Worm (Caenorhabditis elegans) whole organism, midembryonic: Measurements from ENCODE around the gene metl-1.

Source experiments
- T22C8.4 ChIP-seq: fragments of 200-800 bp; sonication (Bioruptor generic); IDR thresholded peaks from 2 replicates; pipeline ENCODE4 v1.3.6; 2022; ENCODE audit warnings: missing genetic modification characterization, missing compliant biosample characterization
- cog-1 ChIP-seq: sonication (generic microtip); optimal IDR thresholded peaks from 2 replicates; lab custom pipeline; 2016; ENCODE audit warnings: missing genetic modification characterization, missing compliant biosample characterization
- flt-1 ChIP-seq: fragments of 200-800 bp; sonication (Bioruptor generic); IDR thresholded peaks from 2 replicates; pipeline ENCODE4 v1.3.6; 2022; ENCODE audit warnings: missing genetic modification characterization, missing compliant biosample characterization
- klf-2 ChIP-seq: fragments of 200-800 bp; sonication (Bioruptor generic); conservative IDR thresholded peaks from 2 replicates; pipeline ENCODE4 v1.3.6; 2022; ENCODE audit warnings: missing genetic modification reagents, missing genetic modification characterization, missing compliant biosample characterization
- med-1 ChIP-seq: sonication (generic microtip); optimal IDR thresholded peaks from 2 replicates; lab custom pipeline; 2017; ENCODE audit warnings: missing genetic modification characterization, mild to moderate bottlenecking, missing compliant biosample characterization, antibody characterized with exemption, missing genetic modification reagents; ENCODE audit not compliant: insufficient read depth
- ref-1 ChIP-seq: fragments of 200-800 bp; sonication (Bioruptor generic); conservative IDR thresholded peaks from 2 replicates; pipeline ENCODE4 v1.3.6; 2022; ENCODE audit warnings: missing genetic modification reagents, missing genetic modification characterization, missing compliant biosample characterization
- tab-1 ChIP-seq: fragments of 200-800 bp; sonication (Bioruptor generic); IDR thresholded peaks from 2 replicates; pipeline ENCODE4 v1.3.6; 2022; ENCODE audit warnings: missing genetic modification characterization, missing compliant biosample characterization
- ztf-23 ChIP-seq: fragments of 200-800 bp; sonication (Bioruptor generic); IDR thresholded peaks from 2 replicates; pipeline ENCODE4 v1.3.6; 2022; ENCODE audit warnings: missing genetic modification reagents, missing genetic modification characterization, missing compliant biosample characterization
- ztf-29 ChIP-seq: fragments of 200-800 bp; sonication (Bioruptor generic); IDR thresholded peaks from 2 replicates; pipeline ENCODE4 v1.3.6; 2022; ENCODE audit warnings: missing genetic modification reagents, missing genetic modification characterization, missing compliant biosample characterization

Gene metl-1

DNA sequence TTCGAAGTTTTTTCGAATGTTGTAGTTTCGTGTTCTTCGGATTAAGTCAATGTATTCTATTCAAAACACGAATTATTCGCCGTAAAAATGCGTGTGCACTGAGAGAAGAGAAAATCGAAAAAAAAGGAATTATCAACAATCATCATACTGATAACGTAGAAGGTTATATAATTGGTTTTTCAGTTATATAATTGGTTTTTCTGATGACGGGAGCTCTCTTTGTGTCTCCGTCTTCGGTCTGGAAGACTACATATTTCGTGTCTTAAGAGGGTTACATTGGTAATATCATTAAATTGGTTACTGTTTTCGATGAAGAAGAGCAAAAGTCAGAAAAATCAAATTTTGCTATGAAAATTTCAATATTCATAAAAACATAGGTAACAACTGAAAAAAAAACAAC lies 13.5 kb downstream of the metl-1 start:
- no peak for TF ChIP-seq ztf-29 (GFP tag; lab: Robert Waterston, UW)
- no peak for TF ChIP-seq ref-1
- TF ChIP-seq ztf-23 (GFP tag; lab: Robert Waterston, UW), result no peak
- TF ChIP-seq klf-2 (GFP tag; lab: Robert Waterston, UW), result no peak
- no peak for TF ChIP-seq tab-1 (GFP tag; lab: Robert Waterston, UW)
- no peak for TF ChIP-seq cog-1 (tag; lab: Kevin White, UChicago)
- no peak for TF ChIP-seq med-1 (GFP tag; lab: Kevin White, UChicago)
- no peak for TF ChIP-seq T22C8.4 (GFP tag; lab: Robert Waterston, UW)
- no peak for TF ChIP-seq flt-1 (GFP tag; lab: Robert Waterston, UW)

DNA sequence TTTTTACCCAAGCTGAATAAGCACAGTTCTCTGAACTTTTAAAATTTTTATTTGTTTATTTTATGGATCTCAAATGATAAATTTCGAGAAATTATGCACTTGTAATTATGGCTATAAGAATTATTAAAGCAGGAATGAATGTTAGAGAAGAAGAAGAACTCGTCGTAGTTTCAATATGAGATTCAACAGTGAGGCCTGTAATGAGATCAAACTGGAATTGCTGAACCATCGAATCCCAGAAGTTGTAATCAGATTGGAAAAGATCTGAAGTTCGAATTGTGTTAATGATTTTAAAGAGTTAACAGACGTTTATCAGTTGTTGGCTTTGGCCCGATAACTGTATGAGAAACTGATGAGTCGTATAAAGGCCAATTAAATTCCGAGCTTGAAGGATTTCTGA lies 17.7 kb downstream of the metl-1 start:
- no peak for TF ChIP-seq flt-1 (GFP tag; lab: Robert Waterston, UW)
- TF ChIP-seq tab-1 (GFP tag; lab: Robert Waterston, UW), result no peak
- TF ChIP-seq T22C8.4 (GFP tag; lab: Robert Waterston, UW), result no peak
- TF ChIP-seq ztf-29 (GFP tag; lab: Robert Waterston, UW), result no peak
- TF ChIP-seq klf-2 (GFP tag; lab: Robert Waterston, UW), result no peak
- TF ChIP-seq ztf-23 (GFP tag; lab: Robert Waterston, UW), result no peak
- TF ChIP-seq cog-1 (tag; lab: Kevin White, UChicago), result no peak
- TF ChIP-seq ref-1, result no peak
- no peak for TF ChIP-seq med-1 (GFP tag; lab: Kevin White, UChicago)

DNA sequence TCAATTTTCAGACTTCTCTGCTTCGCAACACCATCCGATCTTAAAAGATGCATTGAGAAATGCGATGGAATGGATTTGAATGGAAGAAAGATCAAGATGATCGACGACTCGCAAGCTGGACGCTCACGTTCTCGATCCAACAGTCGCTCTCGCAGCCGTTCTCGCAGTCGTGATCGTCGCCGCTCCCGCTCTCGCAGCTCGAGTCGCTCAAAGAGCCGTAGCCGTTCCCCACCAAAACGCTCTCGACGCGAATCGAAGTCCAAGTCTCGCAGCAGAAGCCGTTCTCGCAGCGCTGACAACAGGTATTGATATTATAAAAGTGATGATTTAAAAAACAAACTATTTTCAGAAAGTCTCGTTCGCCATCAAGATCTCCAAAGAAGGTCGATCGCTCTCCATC lies 18.2 kb downstream of the metl-1 start:
- 0 out of 2 replicates have a peak, but pooled peaks have one; percentile 44 for TF ChIP-seq flt-1 (GFP tag; lab: Robert Waterston, UW)
- TF ChIP-seq med-1 (GFP tag; lab: Kevin White, UChicago), result no peak

DNA sequence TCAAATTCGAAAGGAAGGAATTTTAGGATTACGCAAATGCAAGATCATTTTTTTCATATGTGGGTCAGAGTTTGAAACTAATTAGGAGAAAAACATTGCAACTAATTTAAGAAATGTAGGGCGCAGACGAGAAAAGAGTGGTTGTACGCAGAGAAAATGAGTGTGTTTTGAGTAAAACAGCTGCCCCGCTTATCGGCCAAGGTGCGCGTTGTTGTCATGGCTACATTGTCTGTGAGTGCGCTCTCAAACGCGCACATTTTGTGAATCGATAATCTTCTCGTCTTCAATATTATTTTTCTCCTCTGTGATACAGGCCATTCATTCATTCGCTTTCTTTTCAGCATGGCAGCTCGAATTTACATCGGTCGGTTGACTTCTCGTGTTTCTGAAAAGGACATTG lies 19.7 kb downstream of the metl-1 start:
- TF ChIP-seq ref-1, result no peak
- TF ChIP-seq flt-1 (GFP tag; lab: Robert Waterston, UW), result no peak
- TF ChIP-seq ztf-29 (GFP tag; lab: Robert Waterston, UW), result no peak
- no peak for TF ChIP-seq ztf-23 (GFP tag; lab: Robert Waterston, UW)
- TF ChIP-seq tab-1 (GFP tag; lab: Robert Waterston, UW), result no peak
- no peak for TF ChIP-seq cog-1 (tag; lab: Kevin White, UChicago)
- TF ChIP-seq klf-2 (GFP tag; lab: Robert Waterston, UW), result no peak
- no peak for TF ChIP-seq T22C8.4 (GFP tag; lab: Robert Waterston, UW)
- no peak for TF ChIP-seq med-1 (GFP tag; lab: Kevin White, UChicago)

DNA sequence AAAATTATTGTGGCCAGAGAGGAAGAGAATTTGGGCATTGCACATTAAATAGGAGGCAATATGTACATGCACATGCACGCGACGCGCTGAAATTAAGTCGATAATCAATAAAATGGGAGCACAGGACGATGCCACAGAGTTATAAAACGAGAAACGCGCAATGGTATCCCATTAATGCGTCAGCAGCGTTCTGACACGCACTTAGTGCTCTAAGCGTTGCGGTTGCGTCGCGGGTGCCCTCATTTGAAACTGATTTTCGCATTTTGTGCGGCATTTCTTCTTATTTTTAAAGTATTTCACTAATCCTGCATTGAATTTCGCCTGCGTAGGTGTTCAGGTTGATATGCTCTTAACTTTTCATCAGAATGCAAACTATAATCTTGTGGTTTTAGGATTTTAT lies 20.4 kb downstream of the metl-1 start, which contains the start of gene rsp-1:
Gene rsp-1 (plus strand): TSS at position 338 of the 400 bp plus-strand sequence.
- TF ChIP-seq flt-1 (GFP tag; lab: Robert Waterston, UW) (peak; percentile 66; the same call in 1 of the 2 replicates), ref-1 (no peak), ztf-23 (GFP tag; lab: Robert Waterston, UW) (peak; percentile 66), tab-1 (GFP tag; lab: Robert Waterston, UW) (peak; percentile 54; the same call in 1 of the 2 replicates), T22C8.4 (GFP tag; lab: Robert Waterston, UW) (peak; percentile 72; the same call in 1 of the 2 replicates), med-1 (GFP tag; lab: Kevin White, UChicago) (peak; percentile 28), cog-1 (tag; lab: Kevin White, UChicago) (peak; percentile 15), ztf-29 (GFP tag; lab: Robert Waterston, UW) (no peak), klf-2 (GFP tag; lab: Robert Waterston, UW) (no peak)

DNA sequence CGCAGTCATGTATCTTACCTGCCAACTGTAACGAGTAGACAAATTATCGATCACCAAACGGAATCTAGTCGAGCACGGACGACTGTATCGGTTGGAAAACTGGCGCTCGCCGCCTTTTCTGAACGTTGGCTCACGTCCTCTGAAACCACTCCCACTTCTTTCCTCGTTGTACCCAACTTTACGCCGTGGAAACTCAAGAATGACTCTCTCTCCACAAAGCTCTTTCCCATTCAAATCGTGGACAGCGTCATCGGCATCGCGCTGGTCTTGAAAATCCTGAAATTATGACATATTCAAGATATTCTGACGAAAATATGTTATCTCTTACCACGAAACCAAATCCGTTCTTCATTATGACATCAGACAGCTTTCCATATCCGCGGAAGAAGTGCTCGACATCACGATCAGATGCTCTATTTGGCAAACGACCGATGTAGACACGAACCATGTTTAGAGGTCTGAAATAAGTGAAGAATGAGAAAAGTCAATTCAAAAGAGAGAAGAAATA lies 20.8 kb downstream of the metl-1 start, which contains the start of gene rsp-2:
Gene rsp-2 (minus strand): TSS at position 458 of the 508 bp plus-strand sequence.
- no peak for TF ChIP-seq klf-2 (GFP tag; lab: Robert Waterston, UW)
- no peak for TF ChIP-seq T22C8.4 (GFP tag; lab: Robert Waterston, UW)
- TF ChIP-seq ref-1, result no peak
- TF ChIP-seq ztf-29 (GFP tag; lab: Robert Waterston, UW), result no peak
- TF ChIP-seq med-1 (GFP tag; lab: Kevin White, UChicago), result no peak
- no peak for TF ChIP-seq flt-1 (GFP tag; lab: Robert Waterston, UW)
- no peak for TF ChIP-seq ztf-23 (GFP tag; lab: Robert Waterston, UW)
- no peak for TF ChIP-seq tab-1 (GFP tag; lab: Robert Waterston, UW)
- TF ChIP-seq cog-1 (tag; lab: Kevin White, UChicago), result no peak

DNA sequence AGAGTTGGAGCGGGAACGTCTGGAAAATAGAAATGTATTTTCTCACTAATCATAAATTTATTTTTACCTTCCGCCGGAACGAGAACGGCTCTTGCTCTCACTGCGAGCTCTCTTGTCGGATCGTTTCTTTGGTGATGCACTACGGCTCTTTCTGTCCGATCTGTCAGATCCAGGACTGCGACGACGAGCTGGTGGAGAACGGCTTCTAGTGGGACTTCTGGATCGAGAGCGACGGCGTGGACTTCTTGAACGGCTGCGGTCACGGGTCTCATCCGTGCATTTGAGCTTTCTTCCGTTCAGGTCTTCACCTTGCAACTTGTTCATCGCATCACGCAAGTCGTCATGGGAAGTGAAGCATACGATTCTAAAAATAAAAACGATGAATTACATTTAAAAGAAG lies 21.6 kb downstream of the metl-1 start:
- TF ChIP-seq tab-1 (GFP tag; lab: Robert Waterston, UW) (no peak), klf-2 (GFP tag; lab: Robert Waterston, UW) (no peak), med-1 (GFP tag; lab: Kevin White, UChicago) (no peak), ztf-23 (GFP tag; lab: Robert Waterston, UW) (no peak)

DNA sequence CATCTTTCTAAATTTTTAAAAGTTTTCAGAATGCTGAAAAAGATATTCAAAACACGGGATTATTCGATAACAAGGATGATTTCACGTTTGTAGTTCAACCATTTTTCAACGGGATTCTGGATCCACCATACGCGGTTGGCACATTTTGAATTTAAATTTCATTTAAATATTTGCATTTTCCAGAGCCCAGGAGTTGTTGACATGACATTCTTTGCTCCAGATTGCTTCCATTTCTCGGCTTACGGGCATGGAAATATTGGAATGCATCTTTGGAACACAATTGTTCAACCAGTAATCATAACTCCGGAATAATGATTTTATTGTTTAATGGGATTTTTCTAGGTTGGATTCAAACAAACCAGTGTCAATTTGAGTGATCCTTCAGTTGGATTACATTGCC lies 22.5 kb downstream of the metl-1 start:
- TF ChIP-seq T22C8.4 (GFP tag; lab: Robert Waterston, UW) (no peak), tab-1 (GFP tag; lab: Robert Waterston, UW) (no peak), cog-1 (tag; lab: Kevin White, UChicago) (no peak), ref-1 (no peak), flt-1 (GFP tag; lab: Robert Waterston, UW) (no peak)

DNA sequence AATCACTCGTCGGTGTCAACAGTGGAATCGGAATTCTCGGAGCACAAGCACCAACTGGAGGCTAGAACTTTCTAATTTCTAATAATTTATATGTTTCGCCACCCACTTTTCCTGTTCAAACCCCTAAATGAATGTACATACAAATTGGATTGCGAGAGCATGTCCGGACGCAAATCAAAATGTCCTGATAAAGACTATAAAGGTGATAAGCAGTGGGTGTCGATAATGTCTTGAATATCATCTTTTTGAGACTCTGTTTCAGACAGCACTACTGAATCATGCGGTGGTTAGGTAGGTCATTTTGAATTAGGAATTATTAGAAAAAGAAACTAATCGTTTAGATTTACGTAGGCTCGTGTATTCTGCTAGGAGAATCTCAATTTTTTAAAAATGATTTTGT lies 24.6 kb downstream of the metl-1 start, which contains the start of gene W02B12.1:
Gene W02B12.1 (plus strand): TSS at position 269 of the 400 bp plus-strand sequence.
- TF ChIP-seq ref-1, result no peak
- TF ChIP-seq med-1 (GFP tag; lab: Kevin White, UChicago), result no peak
- no peak for TF ChIP-seq T22C8.4 (GFP tag; lab: Robert Waterston, UW)

DNA sequence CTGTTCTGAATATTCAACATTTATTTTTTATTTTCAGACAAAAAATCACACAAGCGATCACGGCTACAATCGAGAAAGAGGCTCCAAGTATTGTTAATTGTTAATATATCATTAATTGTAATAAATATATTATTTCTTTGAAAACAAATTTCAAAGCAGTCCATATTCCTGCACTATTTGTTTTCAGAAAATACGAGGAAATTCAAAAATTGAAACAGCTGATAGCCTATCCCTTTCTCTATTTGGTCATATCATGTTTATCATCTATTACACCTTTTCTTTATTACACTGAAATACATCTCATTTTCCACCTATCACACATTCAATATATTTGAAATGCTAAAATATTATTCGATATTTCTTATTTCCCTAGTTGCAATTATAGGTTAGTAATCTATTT lies 28.4 kb downstream of the metl-1 start, which contains the start of gene W02B12.13:
Gene W02B12.13 (plus strand): TSS at position 301 of the 400 bp plus-strand sequence.
- no peak for TF ChIP-seq ref-1
- no peak for TF ChIP-seq cog-1 (tag; lab: Kevin White, UChicago)
- TF ChIP-seq tab-1 (GFP tag; lab: Robert Waterston, UW), result no peak
- TF ChIP-seq ztf-29 (GFP tag; lab: Robert Waterston, UW), result no peak
- TF ChIP-seq klf-2 (GFP tag; lab: Robert Waterston, UW), result no peak
- TF ChIP-seq med-1 (GFP tag; lab: Kevin White, UChicago), result no peak
- no peak for TF ChIP-seq ztf-23 (GFP tag; lab: Robert Waterston, UW)
- TF ChIP-seq flt-1 (GFP tag; lab: Robert Waterston, UW), result no peak
- TF ChIP-seq T22C8.4 (GFP tag; lab: Robert Waterston, UW), result no peak
